Worm (Caenorhabditis elegans) whole organism, dauer: Measurements from ENCODE around the gene acc-2.

Source experiments
- unc-62 ChIP-seq: sonication (generic microtip); optimal IDR thresholded peaks from 2 replicates; lab custom pipeline; 2017; ENCODE audit warnings: missing biosample characterization, missing genetic modification reagents, missing genetic modification characterization

The acc-2 gene

ce11 chrIV:9016477-9016876 lies at the start of gene acc-2:
Gene acc-2 (plus strand): TSS chrIV:9016777.
- no peak for TF ChIP-seq unc-62

ce11 chrIV:8967990-8968389 lies 48.6 kb upstream of the acc-2 start, which contains the start of gene suex-2:
Gene suex-2 (plus strand): TSS chrIV:8968290.
- no peak for TF ChIP-seq unc-62

ce11 chrIV:8973249-8973958 lies 43.2 kb upstream of the acc-2 start, which contains the start of gene C53B4.3:
Gene C53B4.3 (minus strand): TSS chrIV:8973712.
- no peak for TF ChIP-seq unc-62

- no peak for TF ChIP-seq unc-62
Measured at ce11 chrIV:8974543-8975330, 41.8 kb upstream of the acc-2 start.

- no peak for TF ChIP-seq unc-62
Measured at ce11 chrIV:8975331-8975625, 41.3 kb upstream of the acc-2 start, which contains the start of gene pdzd-8. Gene pdzd-8 (plus strand): TSS chrIV:8975526.

- no peak for TF ChIP-seq unc-62
Measured at ce11 chrIV:8978047-8978446, 38.5 kb upstream of the acc-2 start.

- TF ChIP-seq unc-62 = no peak
Measured at ce11 chrIV:8979062-8979612, 37.4 kb upstream of the acc-2 start.

ce11 chrIV:8979695-8980094 lies 36.9 kb upstream of the acc-2 start, which contains the start of gene col-119:
Gene col-119 (minus strand): TSS chrIV:8979795.
- no peak for TF ChIP-seq unc-62

- TF ChIP-seq unc-62 = no peak
Measured at ce11 chrIV:8984566-8984965, 32.0 kb upstream of the acc-2 start, which contains the start of gene nstp-1. Gene nstp-1 (plus strand): TSS chrIV:8984866.

- TF ChIP-seq unc-62 = no peak
Measured at ce11 chrIV:8986761-8987316, 29.7 kb upstream of the acc-2 start, which contains the start of gene bre-1. Gene bre-1 (plus strand): TSS chrIV:8987266.

ce11 chrIV:8992786-8993185 lies 23.8 kb upstream of the acc-2 start, which contains the start of gene mltn-12:
Gene mltn-12 (plus strand): TSS chrIV:8993086.
- TF ChIP-seq unc-62 = no peak

ce11 chrIV:8994487-8994886 lies 22.1 kb upstream of the acc-2 start:
- no peak for TF ChIP-seq unc-62

ce11 chrIV:9000664-9001063 lies 15.9 kb upstream of the acc-2 start:
- TF ChIP-seq unc-62 = no peak

- TF ChIP-seq unc-62 = no peak
Measured at ce11 chrIV:9001184-9001583, 15.4 kb upstream of the acc-2 start.

ce11 chrIV:9002636-9003035 lies 13.9 kb upstream of the acc-2 start, which contains the start of gene C53D6.8:
Gene C53D6.8 (minus strand): TSS chrIV:9002736.
- no peak for TF ChIP-seq unc-62

ce11 chrIV:9005310-9005709 lies 11.3 kb upstream of the acc-2 start, which contains the start of gene unc-129:
Gene unc-129 (minus strand): TSS chrIV:9005410.
- TF ChIP-seq unc-62 = no peak

ce11 chrIV:9007947-9008346 lies 8.6 kb upstream of the acc-2 start:
- no peak for TF ChIP-seq unc-62
